In the genomic region with DNA sequence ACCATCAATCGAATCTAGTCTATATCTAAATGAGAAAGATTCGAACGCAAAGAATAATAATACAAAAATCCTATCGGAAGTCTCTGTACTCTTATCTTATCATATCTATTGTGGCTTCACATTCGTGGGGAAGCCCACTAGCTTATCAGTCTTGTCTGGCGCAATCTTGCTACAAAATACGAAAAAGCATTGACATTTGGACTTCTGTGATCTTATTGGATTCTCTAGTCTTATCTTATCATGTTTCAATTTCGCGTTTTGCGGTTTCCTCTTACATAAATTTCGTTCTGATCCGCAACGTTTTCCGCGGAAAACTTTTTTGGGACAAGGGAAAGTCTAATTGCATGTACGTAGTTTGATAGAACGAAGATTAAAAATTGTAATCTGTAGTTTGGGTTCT, we compare ENCODE assay signal across 4 worm cellular contexts.
A peak's percentile ranks its signal among the peaks of the same experiment; 100 is the strongest.
TF ChIP-seq lines count a peak whose summit lies in the region.

No protein-coding gene starts in this region.

TF ChIP-seq in whole organism, L1 larva, 84 proteins besides CTCF, POLR2A, EP300 and RAD21:
- peak; percentile 89 to 97 (median 91) for TF ChIP-seq elt-3 (tag; optimal IDR thresholded peaks at IDR 0.05; lab: Kevin White, UChicago)
- no peak for TF ChIP-seq skn-1 (tag; optimal IDR thresholded peaks at IDR 0.05; lab: Kevin White, UChicago)
- peak; percentile 92 for TF ChIP-seq blmp-1 (tag; optimal IDR thresholded peaks at IDR 0.05; lab: Kevin White, UChicago)
- TF ChIP-seq lir-3 (tag; optimal IDR thresholded peaks at IDR 0.05; lab: Kevin White, UChicago; ENCODE audit: poor library complexity): no peak

TF ChIP-seq in whole organism, L2 larva, 48 proteins besides CTCF, POLR2A, EP300 and RAD21:
- TF ChIP-seq nhr-21 (tag; optimal IDR thresholded peaks at IDR 0.05; lab: Kevin White, UChicago) (peak; percentile 77), ZK546.5 (tag; optimal IDR thresholded peaks at IDR 0.05; lab: Kevin White, UChicago) (no peak)

TF ChIP-seq in whole organism, L3 larva, 47 proteins besides CTCF, POLR2A, EP300 and RAD21:
- TF ChIP-seq unc-39 (tag; optimal IDR thresholded peaks at IDR 0.05; lab: Kevin White, UChicago) (no peak), elt-3 (tag; optimal IDR thresholded peaks at IDR 0.05; lab: Kevin White, UChicago) (peak; percentile 14 to 96 (median 93)), nhr-43 (tag; optimal IDR thresholded peaks at IDR 0.05; lab: Kevin White, UChicago; ENCODE audit: poor library complexity, severe bottlenecking) (peak; percentile 86), nhr-237 (tag; optimal IDR thresholded peaks at IDR 0.05; lab: Kevin White, UChicago) (no peak), jun-1 (tag; optimal IDR thresholded peaks at IDR 0.05; lab: Kevin White, UChicago) (no peak)

TF ChIP-seq in whole organism, L4 larva, 104 proteins besides CTCF, POLR2A, EP300 and RAD21:
- peak; percentile 43 for TF ChIP-seq aha-1 (tag; lab: Kevin White, UChicago)
- no peak for TF ChIP-seq spr-3 (GFP tag; optimal IDR thresholded peaks at IDR 0.05; lab: Kevin White, UChicago)
- TF ChIP-seq nhr-28 (tag; optimal IDR thresholded peaks at IDR 0.05; lab: Kevin White, UChicago): peak; percentile 95
